Worm (Caenorhabditis elegans) whole organism, mixed stage, embryonic: ENCODE results near the gene ZK688.7.

Source experiments
- M03D4.4 ChIP-seq: sonication (generic microtip); optimal IDR thresholded peaks from 2 replicates; lab custom pipeline; 2017; ENCODE audit warnings: mild to moderate bottlenecking, missing genetic modification characterization, missing compliant biosample characterization
- blmp-1 ChIP-seq: fragments of 150-350 bp; optimal IDR thresholded peaks from 2 replicates; lab custom pipeline; 2014; ENCODE audit warnings: missing biosample characterization, missing genetic modification characterization
- ceh-39 ChIP-seq: fragments of 150-350 bp; optimal IDR thresholded peaks from 2 replicates; lab custom pipeline; 2014; ENCODE audit warnings: missing biosample characterization, missing genetic modification characterization
- ceh-43 ChIP-seq: fragments of 200-800 bp; sonication (Bioruptor generic); optimal IDR thresholded peaks from 2 replicates; lab custom pipeline; 2018; ENCODE audit warnings: mild to moderate bottlenecking, missing genetic modification characterization, moderate library complexity, missing compliant biosample characterization
- ces-1 ChIP-seq: fragments of 150-350 bp; optimal IDR thresholded peaks from 2 replicates; lab custom pipeline; 2014; ENCODE audit warnings: missing biosample characterization, missing genetic modification reagents, missing genetic modification characterization
- cnd-1 ChIP-seq: fragments of 200-800 bp; sonication (Bioruptor generic); optimal IDR thresholded peaks from 2 replicates; lab custom pipeline; 2018; ENCODE audit warnings: mild to moderate bottlenecking, missing genetic modification characterization, missing compliant biosample characterization
- drap-1 ChIP-seq: fragments of 200-800 bp; sonication (Bioruptor generic); optimal IDR thresholded peaks from 3 replicates; lab custom pipeline; 2018; ENCODE audit warnings: mild to moderate bottlenecking, missing genetic modification characterization, missing compliant biosample characterization
- elt-1 ChIP-seq: sonication (generic microtip); optimal IDR thresholded peaks from 2 replicates; lab custom pipeline; 2017; ENCODE audit warnings: missing genetic modification characterization, mild to moderate bottlenecking, missing compliant biosample characterization, antibody characterized with exemption, moderate library complexity, borderline replicate concordance; ENCODE audit not compliant: insufficient read depth
- elt-3 ChIP-seq: fragments of 150-350 bp; optimal IDR thresholded peaks from 2 replicates; lab custom pipeline; 2014; ENCODE audit warnings: missing biosample characterization, missing genetic modification characterization
- flh-1 ChIP-seq: fragments of 200-800 bp; sonication (Bioruptor generic); optimal IDR thresholded peaks from 2 replicates; lab custom pipeline; 2018; ENCODE audit warnings: mild to moderate bottlenecking, missing genetic modification characterization, moderate library complexity, missing compliant biosample characterization
- ham-2 ChIP-seq: fragments of 200-800 bp; sonication (Bioruptor generic); optimal IDR thresholded peaks from 2 replicates; lab custom pipeline; 2018; ENCODE audit warnings: mild to moderate bottlenecking, missing genetic modification characterization, missing compliant biosample characterization
- hlh-1 ChIP-seq: fragments of 150-350 bp; optimal IDR thresholded peaks from 2 replicates; lab custom pipeline; 2014; ENCODE audit warnings: missing biosample characterization, missing genetic modification reagents, missing genetic modification characterization
- lin-13 ChIP-seq: fragments of 150-350 bp; optimal IDR thresholded peaks from 2 replicates; lab custom pipeline; 2014; ENCODE audit warnings: missing biosample characterization, missing genetic modification characterization
- lin-32 ChIP-seq: fragments of 200-800 bp; sonication (Bioruptor generic); optimal IDR thresholded peaks from 2 replicates; lab custom pipeline; 2018; ENCODE audit warnings: mild to moderate bottlenecking, missing genetic modification characterization, missing compliant biosample characterization
- lsy-2 ChIP-seq: fragments of 150-350 bp; optimal IDR thresholded peaks from 2 replicates; lab custom pipeline; 2014; ENCODE audit warnings: missing biosample characterization, missing genetic modification characterization
- mab-5 ChIP-seq: fragments of 150-350 bp; optimal IDR thresholded peaks from 2 replicates; lab custom pipeline; 2014; ENCODE audit warnings: missing biosample characterization, missing genetic modification characterization
- mep-1 ChIP-seq: fragments of 150-350 bp; optimal IDR thresholded peaks from 2 replicates; lab custom pipeline; 2017; ENCODE audit warnings: missing biosample characterization, missing genetic modification reagents, missing genetic modification characterization, inconsistent platforms
- mls-2 ChIP-seq: sonication (generic microtip); optimal IDR thresholded peaks from 2 replicates; lab custom pipeline; 2016; ENCODE audit warnings: mild to moderate bottlenecking, missing genetic modification characterization, moderate library complexity, missing compliant biosample characterization
- nhr-12 ChIP-seq: fragments of 150-350 bp; optimal IDR thresholded peaks from 2 replicates; lab custom pipeline; 2014; ENCODE audit warnings: missing biosample characterization, missing genetic modification characterization
- nhr-2 ChIP-seq: fragments of 150-350 bp; optimal IDR thresholded peaks from 2 replicates; lab custom pipeline; 2014; ENCODE audit warnings: missing biosample characterization, missing genetic modification characterization
- nhr-237 ChIP-seq: fragments of 150-350 bp; optimal IDR thresholded peaks from 2 replicates; lab custom pipeline; 2014; ENCODE audit warnings: missing biosample characterization, missing genetic modification characterization
- nhr-28 ChIP-seq: fragments of 150-350 bp; optimal IDR thresholded peaks from 2 replicates; lab custom pipeline; 2014; ENCODE audit warnings: missing biosample characterization, missing genetic modification characterization
- pha-4 ChIP-seq: fragments of 150-350 bp; optimal IDR thresholded peaks from 2 replicates; lab custom pipeline; 2018; ENCODE audit warnings: missing biosample characterization, missing genetic modification reagents, missing genetic modification characterization
- sem-2 ChIP-seq: fragments of 200-800 bp; sonication (Bioruptor generic); optimal IDR thresholded peaks from 2 replicates; lab custom pipeline; 2018; ENCODE audit warnings: mild to moderate bottlenecking, missing genetic modification characterization, missing compliant biosample characterization
- snpc-4 ChIP-seq: fragments of 150-350 bp; optimal IDR thresholded peaks from 2 replicates; lab custom pipeline; 2014; ENCODE audit warnings: missing biosample characterization, missing genetic modification characterization
- sptf-1 ChIP-seq: sonication (generic microtip); optimal IDR thresholded peaks from 2 replicates; lab custom pipeline; 2017; ENCODE audit warnings: mild to moderate bottlenecking, missing genetic modification characterization, moderate library complexity, missing compliant biosample characterization
- tbx-8 ChIP-seq: fragments of 200-800 bp; sonication (Bioruptor generic); optimal IDR thresholded peaks from 2 replicates; lab custom pipeline; 2018; ENCODE audit warnings: mild to moderate bottlenecking, missing genetic modification characterization, moderate library complexity, missing compliant biosample characterization
- unc-120 ChIP-seq: sonication (generic microtip); optimal IDR thresholded peaks from 2 replicates; lab custom pipeline; 2017; ENCODE audit warnings: missing genetic modification characterization, missing compliant biosample characterization; ENCODE audit not compliant: poor library complexity, severe bottlenecking
- unc-62 ChIP-seq: fragments of 150-350 bp; optimal IDR thresholded peaks from 2 replicates; lab custom pipeline; 2014; ENCODE audit warnings: missing biosample characterization, missing genetic modification reagents, missing genetic modification characterization

ZK688.7 gene

DNA sequence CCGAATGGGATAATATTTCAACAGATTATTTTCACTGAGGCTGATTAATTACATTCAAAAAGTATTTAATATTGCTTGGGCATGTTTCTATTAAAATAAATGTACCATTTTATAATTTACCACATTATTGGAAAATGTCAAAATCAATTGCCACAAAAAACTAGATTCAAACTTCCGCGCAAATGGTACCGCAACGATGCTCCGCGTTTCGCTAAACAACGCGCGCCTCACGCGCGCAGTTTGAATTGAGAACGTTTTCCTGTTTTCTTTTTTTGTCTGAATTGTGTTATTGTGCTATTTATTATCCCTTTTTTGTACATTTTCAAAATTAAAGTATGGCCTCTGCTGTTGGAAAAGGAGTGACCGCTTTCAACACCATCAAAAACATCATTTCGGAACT is 29.4 kb upstream of the ZK688.7 start, which contains the start of gene C29E4.12:
TSS of gene C29E4.12 (plus strand) at position 333 of the 400 bp plus-strand sequence.
- TF ChIP-seq elt-3 (tag; lab: Kevin White, UChicago) (no peak), snpc-4 (no peak), ceh-43 (GFP tag; lab: Kevin White, UChicago) (no peak), elt-1 (tag; lab: Kevin White, UChicago) (no peak), ceh-39 (tag; lab: Kevin White, UChicago) (peak; percentile 52), hlh-1 (tag; lab: Kevin White, UChicago) (peak; percentile 28), pha-4 (tag; lab: Kevin White, UChicago) (peak; percentile 61), lin-13 (tag; lab: Kevin White, UChicago) (peak; percentile 16), lsy-2 (tag; lab: Kevin White, UChicago) (peak; percentile 81), mab-5 (no peak), M03D4.4 (tag; lab: Kevin White, UChicago) (no peak), nhr-237 (tag; lab: Kevin White, UChicago) (peak; percentile 76), mep-1 (tag; lab: Kevin White, UChicago) (peak; percentile 76), blmp-1 (tag; lab: Kevin White, UChicago) (no peak), nhr-28 (tag; lab: Kevin White, UChicago) (no peak)

DNA sequence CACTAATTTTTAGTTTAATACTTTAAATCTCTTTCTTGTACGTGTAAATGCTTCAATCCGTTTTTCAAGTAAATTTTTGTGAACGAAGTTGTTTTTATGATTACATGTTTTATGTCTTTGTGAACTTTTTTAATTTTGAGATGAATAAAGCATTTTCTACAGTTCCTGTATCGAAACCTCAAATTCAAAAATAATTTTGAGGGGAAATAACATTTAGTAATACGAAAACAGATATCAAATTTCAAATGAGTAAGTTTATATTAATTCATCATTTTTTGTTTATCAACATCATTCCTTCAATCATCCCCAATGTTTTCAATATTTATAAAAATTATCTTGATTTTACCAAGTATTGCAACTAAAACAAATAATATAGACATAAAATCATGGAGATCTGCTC is 26.1 kb upstream of the ZK688.7 start, which contains the start of gene C29E4.10:
TSS of gene C29E4.10 (plus strand) at position 301 of the 400 bp plus-strand sequence.
- TF ChIP-seq elt-3 (tag; lab: Kevin White, UChicago) (no peak), nhr-2 (no peak), lin-13 (tag; lab: Kevin White, UChicago) (no peak), tbx-8 (GFP tag; lab: Kevin White, UChicago) (no peak), blmp-1 (tag; lab: Kevin White, UChicago) (no peak), elt-1 (tag; lab: Kevin White, UChicago) (no peak), M03D4.4 (tag; lab: Kevin White, UChicago) (no peak), lsy-2 (tag; lab: Kevin White, UChicago) (no peak), drap-1 (GFP tag; lab: Kevin White, UChicago) (no peak), mep-1 (tag; lab: Kevin White, UChicago) (no peak), sem-2 (no peak), nhr-28 (tag; lab: Kevin White, UChicago) (no peak), mab-5 (no peak)

- no peak for TF ChIP-seq lin-32
- no peak for TF ChIP-seq cnd-1 (tag; lab: Kevin White, UChicago)
- no peak for TF ChIP-seq unc-62 (GFP tag; lab: Kevin White, UChicago)
- no peak for TF ChIP-seq nhr-28 (tag; lab: Kevin White, UChicago)
- no peak for TF ChIP-seq tbx-8 (GFP tag; lab: Kevin White, UChicago)
- no peak for TF ChIP-seq mls-2 (tag; lab: Kevin White, UChicago)
- no peak for TF ChIP-seq snpc-4
- TF ChIP-seq mep-1 (tag; lab: Kevin White, UChicago): no peak
- TF ChIP-seq ces-1: no peak
- TF ChIP-seq elt-1 (tag; lab: Kevin White, UChicago): no peak
- TF ChIP-seq nhr-12 (tag; lab: Kevin White, UChicago): no peak
- TF ChIP-seq elt-3 (tag; lab: Kevin White, UChicago): no peak
Measured at ce11 chrIII:7933235-7933634, 21.8 kb upstream of the ZK688.7 start, which contains the start of gene ran-2. ran-2 (plus strand) TSS chrIII:7933535.

DNA sequence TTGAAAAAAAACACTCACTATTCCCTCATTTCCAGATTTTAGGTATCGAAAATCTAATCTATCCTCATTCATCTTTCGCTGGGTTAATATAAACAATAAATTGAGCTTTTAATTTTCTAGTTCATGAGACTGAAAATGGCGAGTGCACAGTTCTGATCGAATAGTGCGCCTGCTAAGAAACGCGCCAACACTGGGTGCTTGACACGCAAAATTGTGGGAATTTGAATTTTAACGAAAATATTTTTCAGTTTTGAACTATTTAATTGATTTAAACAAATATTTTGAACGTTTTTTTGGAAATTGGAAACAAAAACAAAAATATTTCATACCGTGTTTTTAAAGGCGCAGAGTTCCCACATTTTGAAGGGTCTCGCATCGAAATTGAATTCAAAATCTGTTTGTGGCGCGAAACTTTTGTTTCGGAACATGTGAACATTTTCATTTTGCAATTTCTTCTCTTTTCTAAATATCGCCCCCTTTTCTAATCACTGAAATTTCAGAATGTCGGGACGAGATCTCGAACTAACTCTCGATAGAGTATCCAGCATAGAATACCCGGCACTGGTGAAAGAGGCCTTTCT is 17.2 kb upstream of the ZK688.7 start, which contains the start of the genes C29E4.13 and npp-15:
TSS of gene C29E4.13 (minus strand) at position 169 of the 581 bp plus-strand sequence.
TSS of gene npp-15 (plus strand) at position 495 of the 581 bp plus-strand sequence.
- no peak for TF ChIP-seq mep-1 (tag; lab: Kevin White, UChicago)
- no peak for TF ChIP-seq M03D4.4 (tag; lab: Kevin White, UChicago)
- no peak for TF ChIP-seq tbx-8 (GFP tag; lab: Kevin White, UChicago)
- no peak for TF ChIP-seq nhr-2
- no peak for TF ChIP-seq ham-2 (GFP tag; lab: Kevin White, UChicago)
- no peak for TF ChIP-seq nhr-12 (tag; lab: Kevin White, UChicago)
- no peak for TF ChIP-seq flh-1 (GFP tag; lab: Kevin White, UChicago)
- no peak for TF ChIP-seq sptf-1 (tag; lab: Kevin White, UChicago)
- no peak for TF ChIP-seq lin-32
- TF ChIP-seq lsy-2 (tag; lab: Kevin White, UChicago): peak; percentile 34
- peak; percentile 16 for TF ChIP-seq nhr-237 (tag; lab: Kevin White, UChicago)
- no peak for TF ChIP-seq unc-120 (tag; lab: Kevin White, UChicago)
- TF ChIP-seq mls-2 (tag; lab: Kevin White, UChicago): no peak
